Worm (Caenorhabditis elegans): ENCODE results near the gene Y82E9BR.8.

- no peak for TF ChIP-seq mdl-1 (tag; optimal IDR thresholded peaks at IDR 0.05)
- no peak for TF ChIP-seq daf-12 (tag; optimal IDR thresholded peaks at IDR 0.05)
- no peak for TF ChIP-seq unc-62 (GFP tag; optimal IDR thresholded peaks at IDR 0.05 in 1 of 2)
- TF ChIP-seq unc-62 (tag; optimal IDR thresholded peaks at IDR 0.05), result no peak
- no peak for TF ChIP-seq dmd-8 (GFP tag; IDR thresholded peaks at IDR 0.05)
- TF ChIP-seq egl-27 (tag; optimal IDR thresholded peaks at IDR 0.05), result no peak
- peak; percentile 71 for TF ChIP-seq dve-1 (tag; optimal IDR thresholded peaks at IDR 0.05; ENCODE audit: insufficient read depth)
- TF ChIP-seq nhr-28 (tag; optimal IDR thresholded peaks at IDR 0.05), result peak; percentile 83
- no peak for TF ChIP-seq ces-1 (GFP tag; optimal IDR thresholded peaks at IDR 0.05)
- TF ChIP-seq tag-97 (GFP tag; IDR thresholded peaks at IDR 0.05), result no peak
- TF ChIP-seq nhr-76 (tag; optimal IDR thresholded peaks at IDR 0.05), result no peak
These were observed 32.1 kb upstream of the Y82E9BR.8 start for ce11 chrIII:1389988-1390387.

Measured in whole organism, L4 larva.